Fruit fly (Drosophila melanogaster): ENCODE results near the gene CG13887.

Gene CG13887

DNA sequence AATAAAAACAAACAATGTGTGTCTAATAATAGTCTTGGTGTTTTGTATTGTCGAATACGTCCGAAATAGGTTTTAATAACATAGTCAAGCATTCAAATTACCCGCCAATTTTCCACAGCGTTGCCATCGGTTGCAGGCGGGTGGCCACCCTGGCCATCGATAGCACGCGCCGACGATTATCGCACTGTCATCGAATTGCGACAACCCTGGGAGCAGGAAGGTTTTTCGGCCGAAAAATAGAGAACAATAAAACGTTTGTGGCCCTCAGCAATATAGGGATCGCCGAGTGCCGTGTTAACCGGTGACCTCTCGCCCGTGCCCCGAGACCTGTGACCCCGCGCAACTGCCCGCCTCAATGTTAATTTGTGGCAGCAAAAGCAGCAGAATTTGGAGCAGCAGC is 34.1 kb downstream of the CG13887 start, which contains the start of gene Usp10 (continued):
- TF ChIP-seq CG17385 (GFP tag; optimal IDR thresholded peaks at IDR 0.05) (no peak), Sox100B (GFP tag; optimal IDR thresholded peaks at IDR 0.05) (no peak), Xrp1 (GFP tag; IDR thresholded peaks at IDR 0.05) (no peak), CG4360 (GFP tag; IDR thresholded peaks at IDR 0.05) (no peak), jing (GFP tag; optimal IDR thresholded peaks at IDR 0.05) (no peak), h (optimal IDR thresholded peaks at IDR 0.05) (no peak), slbo (GFP tag; IDR thresholded peaks at IDR 0.05) (no peak), mam (GFP tag; optimal IDR thresholded peaks at IDR 0.05) (no peak), chm (GFP tag; IDR thresholded peaks at IDR 0.05) (no peak), stc (GFP tag; IDR thresholded peaks at IDR 0.05) (no peak), CG18764 (GFP tag; optimal IDR thresholded peaks at IDR 0.05) (no peak), Awh (GFP tag; IDR thresholded peaks at IDR 0.05) (no peak), NK7.1 (GFP tag; optimal IDR thresholded peaks at IDR 0.05) (no peak), CG10267 (tag; optimal IDR thresholded peaks at IDR 0.05) (peak; percentile 28), Drgx (GFP tag; IDR thresholded peaks at IDR 0.05) (no peak), CG4854 (GFP tag; optimal IDR thresholded peaks at IDR 0.05) (no peak), CG10959 (GFP tag; IDR thresholded peaks at IDR 0.05) (no peak), Vsx1 (GFP tag; optimal IDR thresholded peaks at IDR 0.05) (no peak), grn (GFP tag; optimal IDR thresholded peaks at IDR 0.05) (no peak), maf-S (GFP tag; optimal IDR thresholded peaks at IDR 0.05) (no peak), ham (GFP tag; IDR thresholded peaks at IDR 0.05) (no peak), Sry-δ (GFP tag; optimal IDR thresholded peaks at IDR 0.05) (peak; percentile 81), C15 (GFP tag; IDR thresholded peaks at IDR 0.05) (no peak), CG18599 (GFP tag; optimal IDR thresholded peaks at IDR 0.05) (no peak), disco-r (GFP tag; optimal IDR thresholded peaks at IDR 0.05) (no peak), ttk (GFP tag; IDR thresholded peaks at IDR 0.05) (no peak), Jarid2 (GFP tag; optimal IDR thresholded peaks at IDR 0.05) (no peak), lola (GFP tag; optimal IDR thresholded peaks at IDR 0.05) (no peak), da (GFP tag; optimal IDR thresholded peaks at IDR 0.05) (no peak), abd-A (tag; optimal IDR thresholded peaks at IDR 0.05) (no peak), pho (GFP tag; optimal IDR thresholded peaks at IDR 0.05) (no peak), Myb (GFP tag; optimal IDR thresholded peaks at IDR 0.05) (peak; percentile 42), luna (GFP tag; optimal IDR thresholded peaks at IDR 0.05) (no peak), CG32767 (GFP tag; IDR thresholded peaks at IDR 0.05) (no peak), ems (GFP tag; optimal IDR thresholded peaks at IDR 0.05) (no peak), CG15514 (GFP tag; optimal IDR thresholded peaks at IDR 0.05) (peak; percentile 50), CG7556 (GFP tag; optimal IDR thresholded peaks at IDR 0.05) (no peak), B-H1 (GFP tag; IDR thresholded peaks at IDR 0.05) (no peak), p53 (GFP tag; optimal IDR thresholded peaks at IDR 0.05) (peak; percentile 7), fru (optimal IDR thresholded peaks at IDR 0.05) (no peak), kah (GFP tag; optimal IDR thresholded peaks at IDR 0.05) (no peak), tgo (GFP tag; IDR thresholded peaks at IDR 0.05) (no peak), dmrt11E (tag; optimal IDR thresholded peaks at IDR 0.05) (no peak), HmgD (GFP tag; optimal IDR thresholded peaks at IDR 0.05) (peak; percentile 25), CG6175 (GFP tag; IDR thresholded peaks at IDR 0.05) (no peak), ranshi (GFP tag; IDR thresholded peaks at IDR 0.05) (no peak), CG17186 (GFP tag; optimal IDR thresholded peaks at IDR 0.05) (peak; percentile 76), Opbp (GFP tag; IDR thresholded peaks at IDR 0.05; ENCODE audit: partially characterized antibody) (peak; percentile 89), hb (GFP tag; IDR thresholded peaks at IDR 0.05; ENCODE audit: partially characterized antibody) (peak; percentile 73; the same call in 1 of the 3 replicates), CG10274 (GFP tag; optimal IDR thresholded peaks at IDR 0.05) (no peak), HLH4C (GFP tag; IDR thresholded peaks at IDR 0.05; ENCODE audit: partially characterized antibody) (peak; percentile 62), lov (optimal IDR thresholded peaks at IDR 0.05) (no peak), lov (GFP tag; IDR thresholded peaks at IDR 0.05) (no peak), gcm2 (GFP tag; optimal IDR thresholded peaks at IDR 0.05) (no peak)
